Fruit fly (Drosophila melanogaster): Measurements from ENCODE around the gene CG4291.

CG4291 gene

DNA sequence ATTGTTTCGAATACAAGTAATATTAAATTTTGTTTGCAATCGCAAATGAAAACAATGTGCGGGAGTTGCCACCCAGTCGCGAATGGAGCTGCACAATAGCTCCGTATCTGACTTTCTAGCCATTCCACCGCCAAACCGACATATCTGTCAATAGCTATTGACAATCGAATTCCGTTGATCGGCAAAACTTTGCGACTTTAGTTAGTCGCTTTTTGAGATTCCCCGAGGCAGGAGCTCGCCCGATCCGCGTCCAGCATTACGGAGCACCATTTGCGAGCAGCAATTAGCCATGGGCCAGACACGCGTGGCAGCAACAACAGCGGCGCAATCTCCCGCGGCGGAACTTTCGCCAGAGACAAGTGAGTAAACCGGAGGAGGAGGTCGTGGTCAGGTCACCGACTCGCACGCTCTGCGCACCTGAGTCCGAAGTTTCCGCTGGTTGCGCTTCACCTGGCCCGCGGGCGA, at the start of gene CG4291, which contains the start of gene kraken:
Gene CG4291 (minus strand): TSS at position 84 of the 465 bp plus-strand sequence.
Gene kraken (plus strand): TSS at position 122 of the 465 bp plus-strand sequence.
- TF ChIP-seq noc (tag; optimal IDR thresholded peaks at IDR 0.05) = peak; percentile 59

DNA sequence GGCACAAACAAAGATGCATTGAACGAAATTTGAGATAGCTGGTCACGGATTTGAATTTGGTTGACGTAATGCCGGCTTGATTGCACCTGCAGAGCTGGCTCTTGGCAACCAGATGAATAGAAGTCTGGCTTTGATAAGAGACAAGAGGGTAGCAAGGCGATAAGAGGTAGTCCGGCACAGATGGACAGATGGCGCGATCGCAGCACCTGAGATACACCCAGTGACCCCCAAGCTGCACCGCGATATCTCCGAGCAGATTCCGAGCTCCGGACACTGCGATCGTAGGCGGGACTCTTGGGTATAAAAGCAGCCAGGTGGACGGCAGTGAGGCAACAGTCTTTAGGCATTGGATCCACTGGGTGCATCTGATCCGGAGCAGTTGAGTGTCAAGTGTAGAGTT, 45.8 kb upstream of the CG4291 start, which contains the start of gene Lsp1beta:
Gene Lsp1beta (plus strand): TSS at position 185 of the 400 bp plus-strand sequence.
- TF ChIP-seq noc (tag; optimal IDR thresholded peaks at IDR 0.05) = no peak

DNA sequence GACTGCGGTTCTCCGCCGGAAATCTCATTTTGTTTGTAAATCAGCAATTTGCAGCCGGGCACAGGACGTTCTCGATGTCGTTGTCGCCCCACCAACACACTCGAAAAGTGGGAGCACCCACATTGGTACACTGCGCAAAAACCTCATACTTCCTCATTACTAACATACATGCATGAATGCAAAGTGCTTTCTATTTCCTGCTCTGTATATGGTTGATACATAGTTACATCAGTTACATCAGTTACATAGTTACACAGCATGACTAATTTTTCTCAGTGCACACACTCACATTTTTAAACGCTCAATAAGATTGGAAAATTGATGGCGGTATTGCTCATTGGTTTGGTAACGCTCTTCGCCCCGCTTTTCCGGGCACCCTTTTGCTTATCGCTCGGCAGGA, 44.6 kb upstream of the CG4291 start:
- TF ChIP-seq noc (tag; optimal IDR thresholded peaks at IDR 0.05) = no peak

DNA sequence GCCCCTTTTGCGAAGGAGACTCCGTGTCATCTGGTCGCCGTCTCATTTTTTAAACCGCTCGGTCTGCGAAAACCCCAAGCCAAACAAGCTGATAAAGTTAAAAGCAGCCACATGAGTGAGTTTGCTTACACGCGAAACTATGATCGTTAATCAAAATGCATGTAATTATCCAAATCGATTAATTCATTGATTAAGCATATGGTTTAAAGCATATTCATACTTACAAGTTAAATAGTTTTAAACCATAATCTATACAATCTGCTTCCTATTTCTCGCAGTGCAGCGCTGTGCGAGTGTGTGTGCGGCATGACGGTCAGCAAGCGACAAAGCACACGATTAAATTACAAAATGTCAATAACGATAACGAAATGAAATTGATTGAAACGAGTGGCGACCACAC, 42.9 kb upstream of the CG4291 start:
- no peak for TF ChIP-seq noc (tag; optimal IDR thresholded peaks at IDR 0.05)

DNA sequence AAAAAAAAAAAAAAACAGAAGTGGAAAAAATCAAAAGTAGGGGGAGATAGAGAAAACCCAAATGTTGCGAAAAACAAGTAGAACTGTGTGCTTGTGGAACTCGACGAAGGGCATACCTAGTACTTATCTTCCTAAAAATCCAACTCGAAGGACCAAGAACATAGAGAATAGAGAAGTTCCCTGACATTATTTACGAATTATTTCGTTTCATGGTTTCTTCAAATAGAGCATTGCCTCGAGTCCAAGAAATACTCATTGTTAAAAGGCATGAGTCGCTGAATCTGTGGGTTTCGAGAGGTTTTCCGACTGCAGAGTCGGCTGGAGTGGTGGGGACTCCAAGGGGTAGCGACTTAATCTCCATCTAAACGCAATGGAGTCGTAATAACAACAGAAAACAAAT, 40.6 kb upstream of the CG4291 start:
- no peak for TF ChIP-seq noc (tag; optimal IDR thresholded peaks at IDR 0.05)

DNA sequence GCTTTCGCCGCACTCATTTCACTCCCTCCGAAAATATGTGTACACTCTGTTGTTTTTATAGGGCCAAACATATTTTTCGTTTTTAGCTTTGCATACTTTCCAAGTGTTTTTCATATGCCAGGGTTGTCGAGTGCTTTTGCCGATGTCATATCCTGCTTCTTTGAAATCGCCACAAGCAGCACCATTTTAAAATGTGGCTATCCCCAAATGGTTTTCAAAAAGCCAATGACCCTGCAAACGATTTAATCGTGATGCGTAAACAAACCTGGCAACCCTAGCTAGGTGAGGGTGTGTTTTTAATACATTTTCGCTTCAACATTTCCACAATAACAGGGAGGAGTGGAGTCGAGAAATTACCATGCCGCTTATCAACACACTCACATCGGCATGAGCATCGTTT, 39.9 kb upstream of the CG4291 start:
- TF ChIP-seq noc (tag; optimal IDR thresholded peaks at IDR 0.05) = no peak

DNA sequence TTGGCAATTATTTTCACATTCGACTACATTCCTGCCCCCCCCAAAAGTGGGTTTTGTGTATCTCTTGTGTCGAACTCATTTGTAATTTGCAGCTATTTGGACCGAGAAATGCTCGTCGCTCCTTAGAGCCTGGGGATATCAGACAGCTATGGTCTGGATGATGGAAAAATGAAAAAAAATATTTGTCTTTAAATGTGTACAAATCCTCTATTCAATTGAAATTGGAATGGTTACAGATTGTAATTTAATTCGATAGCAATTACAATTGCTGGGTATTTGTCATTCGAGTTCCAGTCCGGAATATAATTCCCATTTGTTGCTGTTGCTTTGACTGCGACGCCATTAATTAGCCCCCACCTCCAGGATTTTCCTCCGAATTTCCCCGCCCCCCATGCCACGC, 37.3 kb upstream of the CG4291 start:
- TF ChIP-seq noc (tag; optimal IDR thresholded peaks at IDR 0.05) = no peak

DNA sequence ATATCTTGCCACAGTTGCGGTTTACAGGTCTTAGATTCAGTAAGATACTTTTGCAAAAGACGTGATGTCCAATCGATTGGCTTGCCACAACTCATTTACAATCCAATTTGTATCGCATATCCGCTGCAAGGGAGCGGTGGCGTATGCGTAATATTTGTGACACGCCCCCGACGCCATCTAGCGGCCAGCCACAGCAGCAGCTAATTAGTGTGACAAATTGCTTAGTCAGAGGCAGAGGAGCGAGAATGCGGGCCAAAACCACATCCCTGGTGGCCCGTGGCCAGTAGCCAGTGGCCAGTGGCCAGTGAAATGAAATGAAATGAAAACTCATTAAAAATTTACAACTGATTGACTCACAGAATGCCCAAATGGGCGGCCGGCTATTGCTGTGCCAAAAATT, 35.3 kb upstream of the CG4291 start:
- TF ChIP-seq noc (tag; optimal IDR thresholded peaks at IDR 0.05) = no peak

DNA sequence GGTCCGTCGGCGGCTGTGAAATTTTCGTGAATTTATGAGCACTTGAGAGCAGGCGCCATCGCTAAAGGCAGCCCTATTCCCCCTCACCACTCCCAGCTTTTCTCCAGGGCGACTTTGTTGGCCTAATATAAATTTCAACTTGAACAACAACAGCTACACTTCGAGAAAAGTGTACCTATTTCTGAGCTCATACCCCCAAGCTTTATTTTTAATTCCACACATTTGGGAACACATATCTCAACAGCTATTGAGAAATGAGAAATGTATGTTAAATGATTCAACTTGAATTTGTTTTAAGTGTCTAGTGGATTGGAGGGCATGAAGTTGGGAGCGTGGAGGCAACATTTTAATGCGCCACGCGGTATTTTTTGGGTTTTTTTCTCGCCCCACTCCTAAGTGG, 34.2 kb upstream of the CG4291 start:
- TF ChIP-seq noc (tag; optimal IDR thresholded peaks at IDR 0.05) = no peak

DNA sequence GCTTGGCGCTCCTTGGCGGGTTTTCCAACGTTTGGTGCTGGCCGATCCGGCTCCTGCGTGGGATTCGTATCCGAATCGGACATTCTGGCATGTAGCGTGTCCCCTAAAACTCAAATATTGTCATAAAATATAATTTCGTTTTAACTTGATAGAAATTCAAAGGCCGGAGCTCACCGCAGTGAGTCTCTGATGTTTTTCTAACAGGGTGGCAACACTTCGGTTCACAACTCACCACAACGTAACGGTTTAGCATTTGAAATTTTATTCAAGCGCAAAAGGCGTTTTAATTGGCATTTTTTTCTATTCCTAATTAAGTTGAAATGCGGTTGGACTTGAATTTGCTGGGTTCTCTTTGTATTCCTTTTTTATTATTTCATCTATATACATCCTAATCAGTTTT, 32.4 kb upstream of the CG4291 start, which contains the start of gene CG15824:
Gene CG15824 (minus strand): TSS at position 172 of the 400 bp plus-strand sequence.
- no peak for TF ChIP-seq noc (tag; optimal IDR thresholded peaks at IDR 0.05)

DNA sequence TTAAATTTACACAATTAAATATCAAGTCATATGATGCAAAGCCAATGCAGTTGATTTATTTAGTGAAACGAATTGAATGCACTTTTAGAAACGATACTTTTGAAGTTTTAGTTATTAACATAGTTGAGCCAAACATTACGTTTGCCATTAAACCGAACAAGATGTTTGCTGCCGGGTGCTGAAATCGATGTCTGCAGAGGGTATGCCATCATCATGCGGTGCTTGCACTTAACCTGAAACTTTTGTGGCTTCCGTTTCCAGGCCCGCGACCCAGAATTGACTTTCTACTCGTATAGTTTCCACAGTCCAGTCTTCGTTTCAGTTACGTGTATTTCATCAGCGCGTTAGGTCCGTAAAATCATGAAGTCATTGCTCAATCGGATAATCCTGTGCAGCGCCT, 24.5 kb upstream of the CG4291 start, which contains the start of gene ninaA:
Gene ninaA (plus strand): TSS at position 301 of the 400 bp plus-strand sequence.
- no peak for TF ChIP-seq noc (tag; optimal IDR thresholded peaks at IDR 0.05)

DNA sequence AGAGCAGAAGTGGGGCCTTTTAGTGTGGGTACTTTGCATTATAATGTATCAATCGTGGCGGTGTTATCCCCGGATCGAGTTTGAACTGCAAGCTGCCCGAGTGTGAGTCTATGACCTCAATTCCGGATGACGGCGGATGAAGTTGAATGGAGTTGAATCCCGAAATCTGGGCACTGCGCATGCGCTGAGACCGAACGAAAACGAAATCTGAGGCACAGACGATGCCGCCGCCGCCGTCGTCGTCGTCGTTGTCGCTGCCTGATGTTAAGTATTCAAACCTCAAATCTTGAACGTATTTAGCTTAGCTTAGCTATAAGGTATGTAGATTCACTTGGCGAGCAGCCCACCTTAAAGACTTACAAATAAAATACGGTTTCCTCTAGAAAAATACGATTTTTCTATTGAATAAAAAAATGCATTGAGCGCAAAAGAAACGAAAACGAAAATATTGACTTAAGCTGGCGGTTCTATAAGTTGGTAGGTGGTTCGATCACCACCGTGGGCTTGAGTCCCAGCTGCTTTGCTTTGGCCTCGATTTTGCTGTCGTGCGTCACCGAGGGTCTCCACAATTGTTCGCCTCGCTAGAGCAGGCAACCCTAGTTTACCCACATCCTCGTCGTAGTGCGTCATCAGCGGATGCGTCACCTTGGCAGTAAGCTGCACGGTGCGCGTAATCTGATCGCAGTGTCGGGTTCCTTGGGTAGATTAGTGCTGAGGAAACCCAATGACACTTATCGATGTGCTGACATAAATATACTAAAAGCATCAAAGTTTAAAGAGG, 21.4 kb upstream of the CG4291 start:
- no peak for TF ChIP-seq noc (tag; optimal IDR thresholded peaks at IDR 0.05)

DNA sequence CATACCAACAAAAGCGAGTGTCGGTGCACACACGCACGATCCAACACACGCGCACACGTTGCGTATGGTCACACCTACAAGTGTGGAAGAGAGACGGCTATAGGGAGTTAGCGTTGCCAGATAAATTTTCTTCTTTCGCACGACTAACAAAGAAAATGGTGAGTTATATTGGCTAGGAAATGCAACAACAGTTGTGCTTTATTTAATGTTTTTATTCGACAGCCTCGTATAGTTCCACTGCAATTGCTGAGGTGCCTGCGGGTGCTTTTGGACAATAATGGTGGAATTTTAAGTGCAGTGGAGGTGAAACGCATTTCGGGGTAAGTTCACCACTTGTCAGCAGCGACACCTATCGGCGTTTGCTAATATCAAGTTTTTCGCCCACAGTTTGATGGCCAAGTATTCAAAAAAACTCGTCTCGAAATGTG, 18.9 kb upstream of the CG4291 start:
- TF ChIP-seq noc (tag; optimal IDR thresholded peaks at IDR 0.05) = no peak

DNA sequence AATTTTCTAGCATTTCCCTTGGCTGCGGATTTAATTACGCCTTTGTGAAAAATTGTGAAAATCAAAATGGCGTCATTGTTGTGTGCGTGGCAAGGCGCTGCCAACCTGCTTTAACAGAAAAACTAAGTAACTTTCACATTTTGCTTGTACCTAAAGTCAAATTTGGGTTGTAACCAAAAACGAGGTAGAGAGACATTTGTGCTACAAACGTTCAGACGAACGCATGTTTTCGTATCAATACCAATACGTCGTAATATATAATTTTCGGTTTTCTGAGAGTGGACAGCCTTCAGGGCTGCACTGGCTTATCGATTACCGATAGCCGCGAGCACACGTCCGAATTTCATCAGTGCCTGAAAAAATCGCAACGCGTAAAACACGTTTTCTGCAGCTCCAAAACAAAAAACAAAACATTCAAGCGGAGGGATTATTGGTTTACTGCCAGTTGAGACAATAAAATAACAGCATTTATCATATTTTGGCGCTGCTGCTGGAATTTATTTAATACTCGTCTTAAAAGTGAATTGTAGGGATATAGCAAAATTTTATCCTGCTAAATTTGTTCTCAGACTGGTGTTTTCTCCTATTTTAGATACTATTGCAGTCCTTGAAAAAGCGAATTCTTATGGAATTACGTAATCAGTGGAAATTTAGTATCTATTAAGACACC, 18.4 kb upstream of the CG4291 start:
- no peak for TF ChIP-seq noc (tag; optimal IDR thresholded peaks at IDR 0.05)

DNA sequence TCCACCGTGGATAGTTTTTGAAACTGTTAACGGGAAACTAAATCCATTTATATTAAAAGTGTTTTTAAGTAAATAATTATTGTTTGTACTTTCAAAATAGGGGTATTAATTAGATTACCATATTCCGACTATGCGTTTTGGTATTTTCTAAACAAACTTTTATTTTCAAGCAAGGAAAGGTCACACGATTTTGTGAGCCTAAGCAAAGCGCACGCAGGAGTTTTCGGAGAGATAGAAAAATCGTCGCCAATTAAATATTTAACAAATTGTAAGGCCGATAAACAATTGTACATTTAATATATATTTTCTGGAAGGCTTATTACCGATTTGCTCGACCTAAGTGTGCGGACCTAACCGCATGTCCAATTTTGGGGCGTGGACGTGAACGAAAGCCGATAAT, 17.8 kb upstream of the CG4291 start, which contains the start of gene PNUTS:
Gene PNUTS (plus strand): TSS at position 181 of the 400 bp plus-strand sequence.
- TF ChIP-seq noc (tag; optimal IDR thresholded peaks at IDR 0.05) = no peak

DNA sequence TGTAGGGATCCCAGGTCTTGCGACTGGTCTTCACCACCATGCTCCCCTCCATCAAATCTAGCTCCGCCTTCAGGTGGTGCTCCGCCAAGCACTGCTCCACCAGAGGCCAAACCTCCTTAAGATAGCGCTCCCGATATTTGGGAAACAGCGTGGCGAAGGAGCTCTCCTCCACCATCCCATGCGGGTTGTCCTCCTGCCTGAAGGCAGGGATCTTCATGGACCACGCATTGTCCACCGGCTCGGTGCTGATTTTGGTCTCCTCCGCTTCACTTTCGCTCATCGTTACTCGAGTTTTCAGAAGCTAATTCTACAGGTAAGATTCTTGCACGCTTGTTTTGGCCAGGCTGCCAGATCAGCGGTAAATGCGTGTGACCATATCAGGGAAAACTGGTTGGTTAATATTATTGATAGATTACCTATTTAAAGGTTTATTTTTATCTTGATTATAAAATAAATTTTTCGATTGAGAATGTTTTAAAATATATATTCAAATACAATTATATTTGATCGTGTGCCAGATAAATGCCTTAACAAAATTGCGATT, 17.0 kb upstream of the CG4291 start, which contains the start of gene dbe:
Gene dbe (minus strand): TSS at position 361 of the 544 bp plus-strand sequence.
- no peak for TF ChIP-seq noc (tag; optimal IDR thresholded peaks at IDR 0.05)
